Fruit fly (Drosophila melanogaster) whole organism, embryonic: Measurements from ENCODE around the gene CG31792.

ENCODE experiments used
- Bdp1 ChIP-seq: fragments of 200-800 bp; sonication (Bioruptor generic); optimal IDR thresholded peaks from 3 replicates; lab custom pipeline; 2016; ENCODE audit warnings: missing biosample characterization, missing genetic modification characterization
- Blimp-1 ChIP-seq: fragments of 200-800 bp; sonication (Bioruptor generic); optimal IDR thresholded peaks from 3 replicates; lab custom pipeline; 2018; ENCODE audit warnings: missing biosample characterization, missing genetic modification characterization, mild to moderate bottlenecking, moderate library complexity, missing genetic modification reagents
- CG10959 ChIP-seq: fragments of 200-800 bp; sonication (Bioruptor generic); IDR thresholded peaks from 2 replicates; pipeline ENCODE4 v1.3.6; 2022; ENCODE audit warnings: missing biosample characterization, missing genetic modification characterization
- CG14441 ChIP-seq: fragments of 200-800 bp; sonication (Bioruptor generic); IDR thresholded peaks from 2 replicates; pipeline ENCODE4 v1.3.6; 2022; ENCODE audit warnings: missing biosample characterization, missing genetic modification characterization
- CG14667 ChIP-seq: fragments of 200-800 bp; sonication (Bioruptor generic); IDR thresholded peaks from 2 replicates; pipeline ENCODE4 v1.3.6; 2022; ENCODE audit warnings: missing biosample characterization, missing genetic modification characterization
- CG18262 ChIP-seq: fragments of 200-800 bp; optimal IDR thresholded peaks from 3 replicates; lab custom pipeline; 2019; ENCODE audit warnings: missing biosample characterization, mild to moderate bottlenecking, missing genetic modification characterization, moderate library complexity
- CG18599 ChIP-seq: fragments of 200-800 bp; sonication (Bioruptor generic); optimal IDR thresholded peaks from 3 replicates; lab custom pipeline; 2017; ENCODE audit warnings: missing biosample characterization, missing genetic modification characterization, mild to moderate bottlenecking, moderate library complexity, missing genetic modification reagents
- CG2116 ChIP-seq: fragments of 200-800 bp; sonication (Bioruptor generic); optimal IDR thresholded peaks from 3 replicates; lab custom pipeline; 2018; ENCODE audit warnings: missing biosample characterization, mild to moderate bottlenecking, missing genetic modification characterization
- CG2120 ChIP-seq: fragments of 200-800 bp; sonication (Bioruptor generic); optimal IDR thresholded peaks from 3 replicates; lab custom pipeline; 2016; ENCODE audit warnings: missing biosample characterization, missing genetic modification characterization
- CG4328 ChIP-seq: fragments of 200-800 bp; sonication (Bioruptor generic); optimal IDR thresholded peaks from 3 replicates; lab custom pipeline; 2017; ENCODE audit warnings: missing biosample characterization, missing genetic modification reagents, missing genetic modification characterization
- CG5245 ChIP-seq: fragments of 200-800 bp; sonication (Bioruptor generic); optimal IDR thresholded peaks from 3 replicates; lab custom pipeline; 2016; ENCODE audit warnings: missing biosample characterization, missing genetic modification characterization
- CG7357 ChIP-seq: fragments of 200-800 bp; sonication (Bioruptor generic); IDR thresholded peaks from 3 replicates; pipeline ENCODE4 v1.3.6; 2022; ENCODE audit warnings: missing biosample characterization, missing genetic modification characterization
- CG8924 ChIP-seq: fragments of 200-800 bp; optimal IDR thresholded peaks from 3 replicates; lab custom pipeline; 2019; ENCODE audit warnings: missing biosample characterization, mild to moderate bottlenecking, missing genetic modification characterization, moderate library complexity
- D19A ChIP-seq: fragments of 200-800 bp; optimal IDR thresholded peaks from 3 replicates; lab custom pipeline; 2019; ENCODE audit warnings: missing biosample characterization, mild to moderate bottlenecking, missing genetic modification characterization, moderate library complexity
- Eip74EF ChIP-seq, 2 experiments: fragments of 200-800 bp in 1 of 2; fragments of >200 bp in 1 of 2; sonication (Bioruptor generic) in 1 of 2; optimal IDR thresholded peaks; 2 replicates each; lab custom pipeline; 2017 to 2019; ENCODE audit warnings: missing biosample characterization in 2 of 2, missing genetic modification characterization in 2 of 2, mild to moderate bottlenecking in 1 of 2, moderate library complexity in 1 of 2
- Ets97D ChIP-seq: fragments of 200-800 bp; sonication (Bioruptor generic); optimal IDR thresholded peaks from 3 replicates; lab custom pipeline; 2016; ENCODE audit warnings: missing biosample characterization, missing genetic modification characterization
- Hr3 ChIP-seq: fragments of 200-800 bp; sonication (Bioruptor generic); optimal IDR thresholded peaks from 3 replicates; lab custom pipeline; 2016; ENCODE audit warnings: missing biosample characterization, missing genetic modification characterization
- Hr39 ChIP-seq: fragments of >200 bp; optimal IDR thresholded peaks from 2 replicates; lab custom pipeline; 2017
- Hr78 ChIP-seq, 2 experiments: fragments of 200-800 bp in 1 of 2; fragments of >200 bp in 1 of 2; sonication (Bioruptor generic) in 1 of 2; optimal IDR thresholded peaks; 2 replicates each; lab custom pipeline; 2017 to 2019; ENCODE audit warnings: missing biosample characterization in 2 of 2, missing genetic modification characterization in 2 of 2, mild to moderate bottlenecking in 1 of 2, moderate library complexity in 1 of 2
- Lim3 ChIP-seq: fragments of 200-800 bp; sonication (Bioruptor generic); IDR thresholded peaks from 2 replicates; pipeline ENCODE4 v1.3.6; 2022; ENCODE audit warnings: missing biosample characterization, missing genetic modification characterization
- Opbp ChIP-seq: fragments of 200-800 bp; sonication (Bioruptor generic); IDR thresholded peaks from 3 replicates; pipeline ENCODE4 v1.3.6; 2022; ENCODE audit warnings: missing biosample characterization, missing genetic modification characterization; ENCODE audit not compliant: partially characterized antibody
- Rfx ChIP-seq: fragments of 200-800 bp; sonication (Bioruptor generic); IDR thresholded peaks from 2 replicates; pipeline ENCODE4 v1.3.6; 2022; ENCODE audit warnings: missing biosample characterization, missing genetic modification characterization
- Xrp1 ChIP-seq: fragments of 200-800 bp; sonication (Bioruptor generic); IDR thresholded peaks from 2 replicates; pipeline ENCODE4 v1.3.6; 2022; ENCODE audit warnings: missing biosample characterization, missing genetic modification characterization
- aop ChIP-seq: fragments of 200-800 bp; sonication (Bioruptor generic); IDR thresholded peaks from 2 replicates; pipeline ENCODE4 v1.3.6; 2022; ENCODE audit warnings: missing biosample characterization, missing genetic modification characterization
- bcd ChIP-seq: fragments of 200-800 bp; sonication (Bioruptor generic); optimal IDR thresholded peaks from 2 replicates; lab custom pipeline; 2017; ENCODE audit warnings: missing biosample characterization, mild to moderate bottlenecking, missing genetic modification characterization
- chif ChIP-seq, 2 experiments: fragments of 200-800 bp; sonication (Bioruptor generic); optimal IDR thresholded peaks; 3 replicates each; lab custom pipeline; 2016; ENCODE audit warnings: missing biosample characterization in 2 of 2, missing genetic modification characterization in 2 of 2
- chinmo ChIP-seq: fragments of 200-800 bp; sonication (Bioruptor generic); IDR thresholded peaks from 4 replicates; pipeline ENCODE4 v1.3.6; 2022; ENCODE audit warnings: missing biosample characterization, missing genetic modification characterization; ENCODE audit not compliant: partially characterized antibody
- chm ChIP-seq: fragments of 200-800 bp; sonication (Bioruptor generic); IDR thresholded peaks from 2 replicates; pipeline ENCODE4 v1.3.6; 2022; ENCODE audit warnings: missing biosample characterization, missing genetic modification characterization
- chn ChIP-seq: fragments of 200-800 bp; sonication (Bioruptor generic); optimal IDR thresholded peaks from 2 replicates; lab custom pipeline; 2016; ENCODE audit warnings: missing biosample characterization, missing genetic modification characterization
- croc ChIP-seq: fragments of 200-800 bp; sonication (Bioruptor generic); conservative IDR thresholded peaks from 3 replicates; pipeline ENCODE4 v1.3.6; 2022; ENCODE audit warnings: missing biosample characterization, missing genetic modification characterization
- crp ChIP-seq, 2 experiments: fragments of 200-800 bp; sonication (Bioruptor generic); optimal IDR thresholded peaks; 2 replicates in 1 of 2; 3 replicates in 1 of 2; lab custom pipeline; 2017; ENCODE audit warnings: missing biosample characterization in 2 of 2, missing genetic modification characterization in 2 of 2, mild to moderate bottlenecking in 1 of 2, moderate library complexity in 1 of 2
- dmrt99B ChIP-seq: fragments of 200-800 bp; sonication (Bioruptor generic); optimal IDR thresholded peaks from 2 replicates; lab custom pipeline; 2018; ENCODE audit warnings: missing biosample characterization, mild to moderate bottlenecking, missing genetic modification characterization, moderate library complexity
- en ChIP-seq: fragments of 200-800 bp; sonication (Bioruptor generic); optimal IDR thresholded peaks from 2 replicates; lab custom pipeline; 2016; ENCODE audit warnings: missing biosample characterization, missing genetic modification characterization
- fd102C ChIP-seq: fragments of 200-800 bp; sonication (Bioruptor generic); optimal IDR thresholded peaks from 2 replicates; lab custom pipeline; 2018; ENCODE audit warnings: missing biosample characterization, mild to moderate bottlenecking, missing genetic modification characterization, moderate library complexity
- gfzf ChIP-seq: fragments of 200-800 bp; sonication (Bioruptor generic); optimal IDR thresholded peaks from 2 replicates; lab custom pipeline; 2016; ENCODE audit warnings: missing biosample characterization, mild to moderate bottlenecking, missing genetic modification characterization, moderate library complexity
- lab ChIP-seq: fragments of 200-800 bp; sonication (Bioruptor generic); optimal IDR thresholded peaks from 3 replicates; lab custom pipeline; 2017; ENCODE audit warnings: missing biosample characterization, missing genetic modification characterization, mild to moderate bottlenecking, moderate library complexity, missing genetic modification reagents
- lmd ChIP-seq: fragments of 200-800 bp; sonication (Bioruptor generic); IDR thresholded peaks from 2 replicates; pipeline ENCODE4 v1.3.6; 2022; ENCODE audit warnings: missing biosample characterization, missing genetic modification characterization
- lola ChIP-seq, 3 experiments: fragments of >200 bp in 2 of 3; fragments of 200-800 bp in 1 of 3; sonication (Bioruptor generic) in 1 of 3; optimal IDR thresholded peaks; 2 replicates each; lab custom pipeline; 2017 to 2019; ENCODE audit warnings: missing biosample characterization in 3 of 3, missing genetic modification characterization in 3 of 3, mild to moderate bottlenecking in 1 of 3, moderate library complexity in 1 of 3
- mld ChIP-seq: fragments of 200-800 bp; sonication (Bioruptor generic); IDR thresholded peaks from 3 replicates; pipeline ENCODE4 v1.3.6; 2022; ENCODE audit warnings: missing biosample characterization, missing genetic modification characterization; ENCODE audit not compliant: partially characterized antibody
- org-1 ChIP-seq: fragments of 200-800 bp; sonication (Bioruptor generic); optimal IDR thresholded peaks from 2 replicates; lab custom pipeline; 2017; ENCODE audit warnings: missing biosample characterization, missing genetic modification characterization
- pros ChIP-seq: fragments of 200-800 bp; sonication (Bioruptor generic); optimal IDR thresholded peaks from 3 replicates; lab custom pipeline; 2019; ENCODE audit warnings: missing biosample characterization, mild to moderate bottlenecking, missing genetic modification characterization, moderate library complexity
- run ChIP-seq: fragments of 200-800 bp; sonication (Bioruptor generic); optimal IDR thresholded peaks from 3 replicates; lab custom pipeline; 2018; ENCODE audit warnings: missing biosample characterization, mild to moderate bottlenecking, missing genetic modification characterization
- salm ChIP-seq: fragments of 200-800 bp; sonication (Bioruptor generic); optimal IDR thresholded peaks from 2 replicates; lab custom pipeline; 2018; ENCODE audit warnings: missing biosample characterization, mild to moderate bottlenecking, missing genetic modification characterization
- schlank ChIP-seq: fragments of 200-800 bp; sonication (Bioruptor generic); optimal IDR thresholded peaks from 2 replicates; lab custom pipeline; 2018; ENCODE audit warnings: missing biosample characterization, mild to moderate bottlenecking, missing genetic modification characterization
- seq ChIP-seq: fragments of 200-800 bp; sonication (Bioruptor generic); IDR thresholded peaks from 2 replicates; pipeline ENCODE4 v1.3.6; 2022; ENCODE audit warnings: missing biosample characterization, missing genetic modification characterization
- tll ChIP-seq, 2 experiments: fragments of 200-800 bp in 1 of 2; fragments of >200 bp in 1 of 2; sonication (Bioruptor generic) in 1 of 2; optimal IDR thresholded peaks; 2 replicates each; lab custom pipeline; 2017 to 2019; ENCODE audit warnings: missing biosample characterization in 2 of 2, missing genetic modification characterization in 2 of 2, mild to moderate bottlenecking in 1 of 2, moderate library complexity in 1 of 2
- z ChIP-seq: fragments of 200-800 bp; sonication (Bioruptor generic); IDR thresholded peaks from 3 replicates; pipeline ENCODE4 v1.3.6; 2022; ENCODE audit warnings: missing biosample characterization, missing genetic modification characterization

The CG31792 gene

DNA sequence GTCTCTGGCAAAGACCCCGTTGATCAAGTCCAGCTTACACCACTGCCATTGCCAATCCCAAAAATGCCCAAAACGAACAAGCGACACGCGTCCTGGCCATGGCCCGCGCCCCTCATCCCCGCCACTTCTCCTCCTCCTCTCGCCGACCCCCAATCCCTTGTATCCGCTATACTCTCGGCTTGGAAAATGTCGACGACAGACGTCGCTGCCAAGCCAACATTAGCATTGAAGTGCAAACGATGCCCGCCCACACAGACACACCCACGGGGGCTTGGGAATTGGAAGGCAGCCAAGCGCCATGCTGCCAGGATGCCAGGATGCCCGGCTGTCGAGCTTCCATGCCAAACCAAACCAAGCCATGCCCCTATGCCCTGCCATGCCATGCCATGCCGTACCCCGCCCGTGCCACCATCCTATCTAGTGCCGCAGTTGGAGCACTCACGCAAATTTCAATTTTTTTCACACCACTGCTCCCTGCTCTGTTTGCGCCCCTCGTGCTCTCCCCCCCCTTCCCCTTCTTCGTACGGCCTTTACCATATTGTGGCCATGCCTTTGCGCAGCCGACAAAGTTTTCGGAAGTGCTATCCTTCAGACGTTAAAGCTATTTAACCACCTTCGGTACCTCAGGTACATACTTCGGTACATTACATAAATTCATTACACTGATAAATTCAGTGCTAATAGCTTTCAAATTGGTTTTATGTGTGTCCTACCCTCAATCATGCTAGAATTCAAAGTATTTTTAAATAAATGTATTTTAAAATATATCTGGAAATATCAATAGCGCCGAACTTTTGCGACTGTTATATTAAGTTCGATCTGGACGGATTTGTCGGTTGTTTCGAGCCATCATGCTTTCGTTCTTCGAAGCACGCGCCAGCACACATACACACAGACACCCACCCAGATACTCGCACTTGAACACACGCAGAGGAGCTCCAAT lies 24.3 kb downstream of the CG31792 start (continued):
- TF ChIP-seq CG10959 (GFP tag; lab: Robert Waterston, UW), result no peak
- peak; percentile 77 for TF ChIP-seq seq (GFP tag; lab: Robert Waterston, UW)
- peak; percentile 72 for TF ChIP-seq run (tag; lab: Kevin White, UChicago)
- TF ChIP-seq Rfx, result peak; percentile 81
- TF ChIP-seq CG2116 (GFP tag; lab: Kevin White, UChicago), result peak; percentile 29
- peak; percentile 68 for TF ChIP-seq Hr3 (GFP tag; lab: Kevin White, UChicago)
- TF ChIP-seq salm, result peak; percentile 57
- peak; percentile 84 for TF ChIP-seq org-1 (GFP tag; lab: Kevin White, UChicago)
- no peak for TF ChIP-seq gfzf (GFP tag; lab: Kevin White, UChicago)
- peak; percentile 57 for TF ChIP-seq CG5245 (GFP tag; lab: Kevin White, UChicago)
- TF ChIP-seq chif (GFP tag; optimal IDR thresholded peaks at IDR 0.05; lab: Kevin White, UChicago), result peak; percentile 1 to 50
- no peak for TF ChIP-seq mld (GFP tag; lab: Robert Waterston, UW)
- peak; percentile 39; the same call in 1 of the 3 replicates for TF ChIP-seq CG7357 (GFP tag; lab: Robert Waterston, UW)
- peak; percentile 82 for TF ChIP-seq CG18262 (tag; lab: Kevin White, UChicago)
- peak; percentile 91 for TF ChIP-seq CG18599 (GFP tag; lab: Kevin White, UChicago)
- no peak for TF ChIP-seq Lim3 (GFP tag; lab: Robert Waterston, UW)
- peak in 1 of 2 experiments; percentile 80 for TF ChIP-seq Eip74EF (GFP tag; optimal IDR thresholded peaks at IDR 0.05; lab: Kevin White, UChicago)
- TF ChIP-seq schlank (tag; lab: Kevin White, UChicago), result peak; percentile 31
- peak; percentile 82 for TF ChIP-seq D19A (tag; lab: Kevin White, UChicago)
- TF ChIP-seq Hr78 (GFP tag; optimal IDR thresholded peaks at IDR 0.05; lab: Kevin White, UChicago), result peak in 1 of 2 experiments; percentile 68
- no peak for TF ChIP-seq en (GFP tag; lab: Kevin White, UChicago)
- peak; percentile 83 for TF ChIP-seq lab (GFP tag; lab: Kevin White, UChicago)
- TF ChIP-seq z (GFP tag; lab: Robert Waterston, UW), result no peak
- peak; percentile 70 for TF ChIP-seq bcd (GFP tag; lab: Kevin White, UChicago)
- no peak for TF ChIP-seq pros (GFP tag; lab: Kevin White, UChicago)
- TF ChIP-seq CG2120 (GFP tag; lab: Kevin White, UChicago), result peak; percentile 76
- TF ChIP-seq chm (GFP tag; lab: Robert Waterston, UW), result no peak
- no peak for TF ChIP-seq Hr39 (lab: Kevin White, UChicago)
- TF ChIP-seq dmrt99B (tag; lab: Kevin White, UChicago), result peak; percentile 85
- TF ChIP-seq lola (GFP tag; optimal IDR thresholded peaks at IDR 0.05; lab: Kevin White, UChicago), result peak in 1 of 3 experiments; percentile 76
- peak; percentile 79 for TF ChIP-seq Xrp1 (GFP tag; lab: Robert Waterston, UW)
- peak; percentile 35 for TF ChIP-seq Bdp1
- 0 out of 4 replicates have a peak, but pooled peaks have one; percentile 51 for TF ChIP-seq chinmo (GFP tag; lab: Robert Waterston, UW)
- no peak for TF ChIP-seq aop (GFP tag; lab: Robert Waterston, UW)
- TF ChIP-seq fd102C (GFP tag; lab: Kevin White, UChicago), result no peak
- TF ChIP-seq Blimp-1 (GFP tag; lab: Kevin White, UChicago), result peak; percentile 65
- peak; percentile 59; the same call in 2 of the 3 replicates for TF ChIP-seq croc
- peak; percentile 76 for TF ChIP-seq lmd (GFP tag; lab: Robert Waterston, UW)
- TF ChIP-seq chn (GFP tag; lab: Kevin White, UChicago), result peak; percentile 49
- TF ChIP-seq CG8924, result peak; percentile 89
- peak in 1 of 2 experiments; percentile 34 for TF ChIP-seq crp (GFP tag; optimal IDR thresholded peaks at IDR 0.05; lab: Kevin White, UChicago)
- peak; percentile 55 for TF ChIP-seq CG4328 (GFP tag; lab: Kevin White, UChicago)
- TF ChIP-seq CG14667, result peak; percentile 36
- no peak for TF ChIP-seq Ets97D (GFP tag; lab: Kevin White, UChicago)
- TF ChIP-seq tll (GFP tag; optimal IDR thresholded peaks at IDR 0.05; lab: Kevin White, UChicago), result no peak
- TF ChIP-seq CG14441 (GFP tag; lab: Robert Waterston, UW), result no peak
- TF ChIP-seq Opbp (GFP tag; lab: Robert Waterston, UW), result no peak
